Fruit fly (Drosophila melanogaster): ENCODE results near the gene CG43739.

Gene CG43739

dm6 chr2L:20922196-20923087 lies 3.7 kb upstream of the CG43739 start, which contains the start of gene Mtp (continued):
- TF ChIP-seq Eip74EF (GFP tag; optimal IDR thresholded peaks at IDR 0.05) = peak in 1 of 2 experiments; percentile 63
- TF ChIP-seq CG4730 (GFP tag; IDR thresholded peaks at IDR 0.05) = no peak
- 0 out of 3 replicates have a peak, but pooled peaks have one; percentile 38 for TF ChIP-seq CG11560 (tag; IDR thresholded peaks at IDR 0.05)
- TF ChIP-seq h (optimal IDR thresholded peaks at IDR 0.05) = no peak
- peak; percentile 95 for TF ChIP-seq CG17802 (tag; optimal IDR thresholded peaks at IDR 0.05)
- peak in 1 of 2 experiments; percentile 99 for TF ChIP-seq Hr78 (GFP tag; optimal IDR thresholded peaks at IDR 0.05)
- TF ChIP-seq Fer2 (tag; optimal IDR thresholded peaks at IDR 0.05) = no peak
- TF ChIP-seq CG16863 (GFP tag; optimal IDR thresholded peaks at IDR 0.05) = peak; percentile 74
- TF ChIP-seq CG12155 (GFP tag; optimal IDR thresholded peaks at IDR 0.05) = peak; percentile 73
- TF ChIP-seq CG3407 (GFP tag; optimal IDR thresholded peaks at IDR 0.05) = peak; percentile 60
- TF ChIP-seq klu (GFP tag; IDR thresholded peaks at IDR 0.05) = peak; percentile 29; the same call in 1 of the 2 replicates
- no peak for TF ChIP-seq cas (GFP tag; IDR thresholded peaks at IDR 0.05)
- TF ChIP-seq CG13894 (tag; optimal IDR thresholded peaks at IDR 0.05) = no peak
- TF ChIP-seq peb (GFP tag; IDR thresholded peaks at IDR 0.05) = peak; percentile 36
- TF ChIP-seq CG33557 (GFP tag; optimal IDR thresholded peaks at IDR 0.05) = peak; percentile 79
- no peak for TF ChIP-seq luna (GFP tag; optimal IDR thresholded peaks at IDR 0.05)
- no peak for TF ChIP-seq Doc3 (GFP tag; IDR thresholded peaks at IDR 0.05; ENCODE audit: partially characterized antibody)
- peak; percentile 76 for TF ChIP-seq dysf (GFP tag; IDR thresholded peaks at IDR 0.05)
- peak; percentile 42 for TF ChIP-seq CG1233 (GFP tag; optimal IDR thresholded peaks at IDR 0.05)
- no peak; the same call in 1 of the 2 replicates for TF ChIP-seq Adf1 (GFP tag; IDR thresholded peaks at IDR 0.05)
- peak; percentile 57 for TF ChIP-seq CG14014 (GFP tag; IDR thresholded peaks at IDR 0.05)
- no peak for TF ChIP-seq CG8478 (optimal IDR thresholded peaks at IDR 0.05)
- peak; percentile 57; the same call in 1 of the 2 replicates for TF ChIP-seq Oaz (GFP tag; IDR thresholded peaks at IDR 0.05)
- TF ChIP-seq fu2 (GFP tag; optimal IDR thresholded peaks at IDR 0.05) = peak; percentile 67
- peak; percentile 27 for TF ChIP-seq Neu2 (GFP tag; optimal IDR thresholded peaks at IDR 0.05; ENCODE audit: borderline replicate concordance)
- peak; percentile 71 for TF ChIP-seq kah (GFP tag; optimal IDR thresholded peaks at IDR 0.05)
- peak; percentile 92 for TF ChIP-seq row (GFP tag; IDR thresholded peaks at IDR 0.05)
- TF ChIP-seq CG11093 (GFP tag; IDR thresholded peaks at IDR 0.05) = 0 out of 3 replicates have a peak, but pooled peaks have one; percentile 50
- peak; percentile 84 for TF ChIP-seq ATbp (GFP tag; optimal IDR thresholded peaks at IDR 0.05)
- TF ChIP-seq CG8924 (tag; optimal IDR thresholded peaks at IDR 0.05) = peak; percentile 77
- peak; percentile 28; the same call in 1 of the 2 replicates for TF ChIP-seq CG9215 (GFP tag; IDR thresholded peaks at IDR 0.05)
- TF ChIP-seq stc (GFP tag; IDR thresholded peaks at IDR 0.05) = peak; percentile 62; the same call in 1 of the 2 replicates
- TF ChIP-seq repo (GFP tag; optimal IDR thresholded peaks at IDR 0.05) = peak; percentile 60
- TF ChIP-seq wor (GFP tag; IDR thresholded peaks at IDR 0.05) = peak; percentile 55
- peak; percentile 56 for TF ChIP-seq CG17359 (tag; optimal IDR thresholded peaks at IDR 0.05)
- no peak for TF ChIP-seq Ravus (GFP tag; IDR thresholded peaks at IDR 0.05)
- TF ChIP-seq az2 (GFP tag; optimal IDR thresholded peaks at IDR 0.05) = peak; percentile 73
- TF ChIP-seq Nf-YA (GFP tag; IDR thresholded peaks at IDR 0.05) = 0 out of 2 replicates have a peak, but pooled peaks have one; percentile 27
- peak; percentile 59 for TF ChIP-seq CG17328 (GFP tag; IDR thresholded peaks at IDR 0.05)
- TF ChIP-seq CG12236 (GFP tag; optimal IDR thresholded peaks at IDR 0.05) = peak; percentile 67
- peak; percentile 74 for TF ChIP-seq pum (GFP tag; optimal IDR thresholded peaks at IDR 0.05)
- peak; percentile 29 for TF ChIP-seq sd (tag; optimal IDR thresholded peaks at IDR 0.05)
- peak; percentile 47 for TF ChIP-seq Fer3 (tag; optimal IDR thresholded peaks at IDR 0.05)
- TF ChIP-seq otp (GFP tag; IDR thresholded peaks at IDR 0.05) = peak; percentile 62; the same call in 2 of the 3 replicates
- TF ChIP-seq CG1832 (GFP tag; optimal IDR thresholded peaks at IDR 0.05) = no peak
- peak; percentile 46 for TF ChIP-seq slbo (GFP tag; IDR thresholded peaks at IDR 0.05)
- TF ChIP-seq D19A (tag; optimal IDR thresholded peaks at IDR 0.05) = peak; percentile 71
- TF ChIP-seq Dll (GFP tag; IDR thresholded peaks at IDR 0.05; ENCODE audit: partially characterized antibody) = no peak
- TF ChIP-seq CG7987 (GFP tag; optimal IDR thresholded peaks at IDR 0.05) = no peak
